Fruit fly (Drosophila melanogaster): ENCODE data around the gene CG14546.

DNA sequence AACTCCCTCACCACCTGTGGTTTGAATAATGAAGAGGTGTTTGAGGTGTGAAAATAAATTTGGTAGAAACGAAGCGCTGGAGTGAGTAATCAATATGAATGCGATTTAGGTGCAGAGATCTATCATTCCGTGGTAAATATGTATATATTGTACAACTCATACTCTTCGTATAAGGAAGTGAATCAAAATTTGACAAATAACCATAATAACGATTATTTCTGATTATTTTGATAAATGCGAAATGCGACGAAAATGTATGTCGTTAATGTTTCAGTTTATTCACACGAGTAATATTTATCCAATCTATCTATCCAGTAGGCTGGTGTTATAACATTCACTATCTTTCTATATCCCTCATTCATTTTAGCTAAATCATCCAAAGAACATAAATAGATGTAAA is 36.5 kb upstream of the CG14546 start, which contains the start of gene CG14540:
- no peak for TF ChIP-seq HLH3B (GFP tag; IDR thresholded peaks at IDR 0.05)
- TF ChIP-seq eyg (GFP tag; optimal IDR thresholded peaks at IDR 0.05): no peak
- no peak for TF ChIP-seq CG12391 (tag; optimal IDR thresholded peaks at IDR 0.05)
- TF ChIP-seq Xbp1 (GFP tag; optimal IDR thresholded peaks at IDR 0.05): no peak
- no peak for TF ChIP-seq Chrac-16 (GFP tag; optimal IDR thresholded peaks at IDR 0.05)
- no peak for TF ChIP-seq tap (tag; optimal IDR thresholded peaks at IDR 0.05)

All from whole organism, embryonic.